Worm (Caenorhabditis elegans): ENCODE results near the gene ZK470.1.
"Not testable (repeated sequence)": the region's sequence is repeated elsewhere in the genome, so short reads cannot be mapped to it uniquely, and the experiment has no call there.

ZK470.1 gene

DNA sequence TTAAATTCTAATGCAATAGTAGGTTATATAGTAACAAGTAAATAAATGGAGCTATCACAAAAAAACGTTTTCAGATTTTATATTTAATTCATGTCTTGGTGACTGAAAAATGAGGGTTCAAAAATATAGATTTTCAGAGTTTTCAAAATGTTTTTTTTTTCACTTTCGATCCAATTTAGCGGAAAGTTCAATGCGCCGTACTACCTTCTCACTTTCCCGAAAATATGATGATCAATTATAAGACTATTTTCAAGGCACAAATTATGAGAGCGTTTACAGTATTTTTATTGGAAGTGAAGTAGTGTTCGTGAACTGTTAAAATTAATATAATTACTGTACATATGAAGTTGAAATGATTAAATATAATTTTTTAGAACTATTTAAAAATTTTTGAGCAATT is 29.6 kb downstream of the ZK470.1 start (continued):
- TF ChIP-seq lag-1 (GFP tag; IDR thresholded peaks at IDR 0.05) (no peak), C06A6.2 (GFP tag; conservative IDR thresholded peaks at IDR 0.05) (no peak), ekl-4 (GFP tag; IDR thresholded peaks at IDR 0.05) (peak; percentile 38; the same call in 1 of the 2 replicates), bed-2 (GFP tag; IDR thresholded peaks at IDR 0.05) (no peak), F57A8.1 (GFP tag; optimal IDR thresholded peaks at IDR 0.05) (no peak), madf-6 (GFP tag; IDR thresholded peaks at IDR 0.05) (no peak), F37B4.10 (GFP tag; IDR thresholded peaks at IDR 0.05) (no peak), madf-8 (GFP tag; conservative IDR thresholded peaks at IDR 0.05) (no peak), F55B11.4 (tag; optimal IDR thresholded peaks at IDR 0.05; ENCODE audit: borderline replicate concordance, insufficient read depth) (no peak), Y53G8AR.9 (GFP tag; conservative IDR thresholded peaks at IDR 0.05) (no peak), ceh-91 (GFP tag; IDR thresholded peaks at IDR 0.05) (no peak), B0261.1 (tag; optimal IDR thresholded peaks at IDR 0.05) (no peak), lin-54 (GFP tag; optimal IDR thresholded peaks at IDR 0.05) (no peak), nfya-1 (tag; optimal IDR thresholded peaks at IDR 0.05; ENCODE audit: borderline replicate concordance, insufficient read depth) (no peak)

DNA sequence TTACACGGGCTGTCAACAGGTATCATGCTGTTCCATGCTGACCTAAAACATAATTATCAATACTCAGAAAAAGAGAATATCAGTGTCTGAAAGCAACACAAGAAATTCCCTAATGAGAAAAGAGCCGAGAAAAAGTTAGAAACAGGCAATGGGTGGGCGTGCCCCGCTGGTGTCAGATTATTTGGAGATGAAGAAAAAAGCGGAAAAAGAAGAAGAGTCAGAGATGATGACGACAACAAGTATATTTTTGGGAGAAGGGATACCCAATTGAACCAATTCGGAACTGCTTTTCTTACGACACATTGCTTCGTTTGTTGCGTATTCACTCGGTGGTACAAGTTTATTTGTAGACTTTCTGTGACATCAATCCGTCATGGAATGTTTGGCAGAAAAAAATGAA is 32.9 kb downstream of the ZK470.1 start, which contains the start of gene F20B6.4:
F20B6.4 (minus strand) TSS at position 101 of the 400 bp plus-strand sequence.
- TF ChIP-seq lin-40 (tag; optimal IDR thresholded peaks at IDR 0.05): no peak
- no peak for TF ChIP-seq ceh-40 (GFP tag; IDR thresholded peaks at IDR 0.05)
- TF ChIP-seq attf-3 (GFP tag; conservative IDR thresholded peaks at IDR 0.05): no peak
- TF ChIP-seq nhr-27 (tag; optimal IDR thresholded peaks at IDR 0.05): no peak
- no peak for TF ChIP-seq B0336.3 (GFP tag; IDR thresholded peaks at IDR 0.05)
- TF ChIP-seq lir-1 (GFP tag; conservative IDR thresholded peaks at IDR 0.05): no peak
- no peak for TF ChIP-seq hrde-1 (tag; optimal IDR thresholded peaks at IDR 0.05; ENCODE audit: borderline replicate concordance)
- TF ChIP-seq zfh-2 (GFP tag; conservative IDR thresholded peaks at IDR 0.05): no peak
- TF ChIP-seq ztf-26 (tag; optimal IDR thresholded peaks at IDR 0.05): no peak
- TF ChIP-seq nfya-2 (GFP tag; IDR thresholded peaks at IDR 0.05): no peak
- TF ChIP-seq C17E4.6 (GFP tag; IDR thresholded peaks at IDR 0.05): no peak
- TF ChIP-seq sdz-38 (tag; optimal IDR thresholded peaks at IDR 0.05): no peak

DNA sequence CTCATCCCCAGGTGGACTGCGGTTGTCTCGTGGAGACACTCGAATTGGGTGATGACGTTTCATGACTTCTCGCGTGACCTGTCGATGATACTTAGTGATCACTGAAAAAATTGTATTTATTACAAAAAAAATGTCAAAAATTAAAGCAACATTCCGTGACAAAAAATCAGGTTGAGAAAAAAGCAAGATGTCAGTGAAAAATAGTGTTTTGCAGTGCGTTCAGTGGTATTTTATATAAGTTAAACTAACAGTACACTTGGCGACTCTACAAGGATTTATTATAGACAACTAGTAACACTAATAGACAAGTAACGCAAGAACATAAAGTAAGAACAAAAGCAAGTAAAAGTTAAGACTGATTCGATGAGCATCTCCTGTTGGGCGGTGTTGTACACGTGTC is 36.3 kb downstream of the ZK470.1 start, which contains the start of gene F20B6.5:
F20B6.5 (minus strand) TSS at position 101 of the 400 bp plus-strand sequence.
- not testable (repeated sequence) for TF ChIP-seq unc-130 (GFP tag; optimal IDR thresholded peaks at IDR 0.05); snpc-4 (GFP tag; optimal IDR thresholded peaks at IDR 0.05); snpc-4 (tag; optimal IDR thresholded peaks at IDR 0.05); Y79H2A.3 (GFP tag; conservative IDR thresholded peaks at IDR 0.05)

DNA sequence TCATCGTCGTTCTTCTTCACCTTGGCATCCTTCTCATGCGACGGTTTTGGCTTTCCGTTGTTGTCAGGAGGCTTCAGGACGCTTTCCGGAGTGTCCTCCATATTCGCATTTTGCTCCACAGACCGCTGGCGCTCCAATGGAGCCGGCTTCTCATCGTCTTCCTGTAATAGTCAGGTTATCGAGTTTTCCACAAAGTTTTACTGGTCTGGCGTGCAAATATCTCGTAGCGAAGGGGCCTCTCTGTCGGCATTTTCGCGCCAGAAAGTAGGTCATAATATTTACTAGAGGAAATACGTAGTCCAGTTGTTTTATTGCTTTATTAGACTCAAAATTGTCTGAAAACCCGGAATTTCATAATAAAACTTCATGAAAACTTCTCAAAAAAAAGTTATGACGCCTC is 38.6 kb downstream of the ZK470.1 start, which contains the start of gene F20B6.6:
F20B6.6 (minus strand) TSS at position 101 of the 400 bp plus-strand sequence.
- TF ChIP-seq madf-8 (GFP tag; conservative IDR thresholded peaks at IDR 0.05); B0336.3 (GFP tag; IDR thresholded peaks at IDR 0.05); ztf-18 (tag; optimal IDR thresholded peaks at IDR 0.05): not testable (repeated sequence)

- TF ChIP-seq dox-1 (GFP tag; IDR thresholded peaks at IDR 0.05) (peak; percentile 43; the same call in 1 of the 2 replicates), lin-26 (GFP tag; IDR thresholded peaks at IDR 0.05) (peak; percentile 57; the same call in 1 of the 2 replicates), madf-6 (GFP tag; IDR thresholded peaks at IDR 0.05) (0 out of 2 replicates have a peak, but pooled peaks have one; percentile 44), hmg-1.2 (GFP tag; IDR thresholded peaks at IDR 0.05) (peak; percentile 38), D2030.7 (GFP tag; IDR thresholded peaks at IDR 0.05) (0 out of 2 replicates have a peak, but pooled peaks have one; percentile 22), B0261.1 (tag; optimal IDR thresholded peaks at IDR 0.05) (peak; percentile 17)
Measured at ce11 chrX:4202881-4203280, 39.4 kb downstream of the ZK470.1 start.

Data from whole organism, young adult.